Fruit fly (Drosophila melanogaster) whole organism, prepupa: Measurements from ENCODE around the gene CG12947.

ENCODE experiments used
- CG10669 ChIP-seq: fragments of 200-800 bp; sonication (Bioruptor generic); optimal IDR thresholded peaks from 3 replicates; lab custom pipeline; 2018; ENCODE audit warnings: missing biosample characterization, mild to moderate bottlenecking, missing genetic modification characterization, moderate library complexity
- CG11762 ChIP-seq: fragments of 200-800 bp; sonication (Bioruptor generic); optimal IDR thresholded peaks from 3 replicates; lab custom pipeline; 2016; ENCODE audit warnings: missing biosample characterization, missing genetic modification characterization; ENCODE audit not compliant: insufficient read depth
- CG11902 ChIP-seq: fragments of 200-800 bp; sonication (Bioruptor generic); optimal IDR thresholded peaks from 3 replicates; lab custom pipeline; 2016; ENCODE audit warnings: missing biosample characterization, missing genetic modification characterization
- CG15336 ChIP-seq: fragments of 200-800 bp; sonication (Bioruptor generic); IDR thresholded peaks from 2 replicates; pipeline ENCODE4 v1.3.6; 2022; ENCODE audit warnings: missing biosample characterization, missing genetic modification characterization
- CG1621 ChIP-seq: fragments of 200-800 bp; sonication (Bioruptor generic); optimal IDR thresholded peaks from 3 replicates; lab custom pipeline; 2018; ENCODE audit warnings: missing biosample characterization, mild to moderate bottlenecking, missing genetic modification characterization
- CG16779 ChIP-seq: fragments of 200-800 bp; sonication (Bioruptor generic); optimal IDR thresholded peaks from 3 replicates; lab custom pipeline; 2017; ENCODE audit warnings: missing biosample characterization, mild to moderate bottlenecking, missing genetic modification characterization
- CG3032 ChIP-seq: fragments of 200-800 bp; optimal IDR thresholded peaks from 2 replicates; lab custom pipeline; 2019; ENCODE audit warnings: missing biosample characterization, mild to moderate bottlenecking, missing genetic modification characterization, moderate library complexity
- CG31627 ChIP-seq: fragments of 200-800 bp; sonication (Bioruptor generic); optimal IDR thresholded peaks from 3 replicates; lab custom pipeline; 2016; ENCODE audit warnings: missing biosample characterization, missing genetic modification characterization
- CG32006 ChIP-seq: fragments of 200-800 bp; sonication (Bioruptor generic); optimal IDR thresholded peaks from 3 replicates; lab custom pipeline; 2017; ENCODE audit warnings: missing biosample characterization, mild to moderate bottlenecking, missing genetic modification characterization
- CG34406 ChIP-seq: fragments of 200-800 bp; sonication (Bioruptor generic); optimal IDR thresholded peaks from 3 replicates; lab custom pipeline; 2016; ENCODE audit warnings: missing biosample characterization, missing genetic modification characterization
- CG4318 ChIP-seq: fragments of 200-800 bp; sonication (Bioruptor generic); optimal IDR thresholded peaks from 3 replicates; lab custom pipeline; 2017; ENCODE audit warnings: missing biosample characterization, mild to moderate bottlenecking, missing genetic modification characterization
- CG6276 ChIP-seq: fragments of 200-800 bp; sonication (Bioruptor generic); optimal IDR thresholded peaks from 2 replicates; lab custom pipeline; 2017; ENCODE audit warnings: missing biosample characterization, mild to moderate bottlenecking, missing genetic modification characterization
- CG6792 ChIP-seq: fragments of 200-800 bp; sonication (Bioruptor generic); optimal IDR thresholded peaks from 3 replicates; lab custom pipeline; 2016; ENCODE audit warnings: missing biosample characterization, missing genetic modification characterization
- CG6808 ChIP-seq: fragments of 200-800 bp; sonication (Bioruptor generic); optimal IDR thresholded peaks from 3 replicates; lab custom pipeline; 2017; ENCODE audit warnings: missing biosample characterization, missing genetic modification characterization, mild to moderate bottlenecking, moderate library complexity, missing genetic modification reagents
- CG7368 ChIP-seq: fragments of 200-800 bp; sonication (Bioruptor generic); optimal IDR thresholded peaks from 3 replicates; lab custom pipeline; 2016; ENCODE audit warnings: missing biosample characterization, missing genetic modification characterization
- CG8119 ChIP-seq: fragments of 200-800 bp; sonication (Bioruptor generic); IDR thresholded peaks from 3 replicates; pipeline ENCODE4 v1.3.6; 2022; ENCODE audit warnings: missing biosample characterization, missing genetic modification characterization
- CG8319 ChIP-seq: fragments of 200-800 bp; sonication (Bioruptor generic); optimal IDR thresholded peaks from 3 replicates; lab custom pipeline; 2016; ENCODE audit warnings: missing biosample characterization, missing genetic modification characterization
- CG8632 ChIP-seq: fragments of 200-800 bp; sonication (Bioruptor generic); optimal IDR thresholded peaks from 3 replicates; lab custom pipeline; 2016; ENCODE audit warnings: missing biosample characterization, missing genetic modification characterization
- CG9139 ChIP-seq: fragments of 200-800 bp; sonication (Bioruptor generic); optimal IDR thresholded peaks from 3 replicates; lab custom pipeline; 2017; ENCODE audit warnings: missing biosample characterization, mild to moderate bottlenecking, missing genetic modification characterization
- Eip75B ChIP-seq: fragments of 200-800 bp; sonication (Bioruptor generic); optimal IDR thresholded peaks from 3 replicates; lab custom pipeline; 2016; ENCODE audit warnings: missing biosample characterization, missing genetic modification characterization
- Eip78C ChIP-seq: fragments of 200-800 bp; sonication (Bioruptor generic); peaks from one replicate; lab custom pipeline; 2016; ENCODE audit warnings: missing biosample characterization, missing genetic modification characterization
- Eip93F ChIP-seq: fragments of 200-800 bp; sonication (Bioruptor generic); optimal IDR thresholded peaks from 2 replicates; lab custom pipeline; 2016; ENCODE audit warnings: missing biosample characterization, mild to moderate bottlenecking, missing genetic modification characterization
- Ets96B ChIP-seq: fragments of 200-800 bp; optimal IDR thresholded peaks from 2 replicates; lab custom pipeline; 2019; ENCODE audit warnings: missing biosample characterization, mild to moderate bottlenecking, missing genetic modification characterization, moderate library complexity
- Hr38 ChIP-seq: sonication (Bioruptor generic); optimal IDR thresholded peaks from 2 replicates; lab custom pipeline; 2016; ENCODE audit warnings: missing biosample characterization, missing genetic modification characterization
- Hr39 ChIP-seq: fragments of 200-800 bp; sonication (Bioruptor generic); optimal IDR thresholded peaks from 2 replicates; lab custom pipeline; 2016; ENCODE audit warnings: missing biosample characterization, missing genetic modification characterization
- Lpt ChIP-seq: fragments of 200-800 bp; sonication (Bioruptor generic); optimal IDR thresholded peaks from 3 replicates; lab custom pipeline; 2016; ENCODE audit warnings: missing biosample characterization, missing genetic modification characterization
- Met ChIP-seq: fragments of 200-800 bp; sonication (Bioruptor generic); optimal IDR thresholded peaks from 3 replicates; lab custom pipeline; 2016; ENCODE audit warnings: missing biosample characterization, missing genetic modification characterization
- Sox102F ChIP-seq: fragments of 200-800 bp; sonication (Bioruptor generic); optimal IDR thresholded peaks from 2 replicates; lab custom pipeline; 2016; ENCODE audit warnings: missing biosample characterization, mild to moderate bottlenecking, missing genetic modification characterization
- Sox15 ChIP-seq: fragments of 200-800 bp; sonication (Bioruptor generic); optimal IDR thresholded peaks from 3 replicates; lab custom pipeline; 2016; ENCODE audit warnings: missing biosample characterization, missing genetic modification characterization
- achi ChIP-seq: fragments of 200-800 bp; sonication (Bioruptor generic); optimal IDR thresholded peaks from 3 replicates; lab custom pipeline; 2016; ENCODE audit warnings: missing biosample characterization, missing genetic modification characterization
- acj6 ChIP-seq: fragments of 200-800 bp; sonication (Bioruptor generic); optimal IDR thresholded peaks from 3 replicates; lab custom pipeline; 2016; ENCODE audit warnings: missing biosample characterization, missing genetic modification characterization
- dsx ChIP-seq: fragments of 200-800 bp; optimal IDR thresholded peaks from 3 replicates; lab custom pipeline; 2019; ENCODE audit warnings: missing biosample characterization, mild to moderate bottlenecking, missing genetic modification characterization, moderate library complexity; ENCODE audit not compliant: poor library complexity, severe bottlenecking
- eg ChIP-seq: fragments of 200-800 bp; sonication (Bioruptor generic); IDR thresholded peaks from 3 replicates; pipeline ENCODE4 v1.3.6; 2022; ENCODE audit warnings: missing biosample characterization, missing genetic modification characterization
- esn ChIP-seq: fragments of 200-800 bp; sonication (Bioruptor generic); optimal IDR thresholded peaks from 2 replicates; lab custom pipeline; 2016; ENCODE audit warnings: missing biosample characterization, mild to moderate bottlenecking, missing genetic modification characterization, moderate library complexity
- fd59A ChIP-seq: fragments of 200-800 bp; sonication (Bioruptor generic); optimal IDR thresholded peaks from 2 replicates; lab custom pipeline; 2017; ENCODE audit warnings: missing biosample characterization, mild to moderate bottlenecking, missing genetic modification characterization, missing genetic modification reagents
- fd85E ChIP-seq: fragments of 200-800 bp; sonication (Bioruptor generic); optimal IDR thresholded peaks from 3 replicates; lab custom pipeline; 2016; ENCODE audit warnings: missing biosample characterization, missing genetic modification characterization
- net ChIP-seq: fragments of 200-800 bp; sonication (Bioruptor generic); optimal IDR thresholded peaks from 3 replicates; lab custom pipeline; 2016; ENCODE audit warnings: missing biosample characterization, missing genetic modification characterization
- pdm3 ChIP-seq: fragments of 200-800 bp; sonication (Bioruptor generic); optimal IDR thresholded peaks from 3 replicates; lab custom pipeline; 2016; ENCODE audit warnings: missing biosample characterization, missing genetic modification characterization
- salr ChIP-seq, 2 experiments: fragments of 200-800 bp; sonication (Bioruptor generic); optimal IDR thresholded peaks; 3 replicates each; lab custom pipeline; 2016 to 2018; ENCODE audit warnings: missing biosample characterization in 2 of 2, missing genetic modification characterization in 2 of 2, mild to moderate bottlenecking in 1 of 2
- ss ChIP-seq, 2 experiments: fragments of 200-800 bp; sonication (Bioruptor generic); optimal IDR thresholded peaks; 2 replicates in 1 of 2; 3 replicates in 1 of 2; lab custom pipeline; 2017 to 2018; ENCODE audit warnings: mild to moderate bottlenecking in 2 of 2, missing biosample characterization in 2 of 2, missing genetic modification characterization in 2 of 2, moderate library complexity in 1 of 2
- topi ChIP-seq: fragments of 200-800 bp; sonication (Bioruptor generic); optimal IDR thresholded peaks from 3 replicates; lab custom pipeline; 2016; ENCODE audit warnings: missing biosample characterization, missing genetic modification characterization
- vri ChIP-seq: fragments of 200-800 bp; sonication (Bioruptor generic); optimal IDR thresholded peaks from 3 replicates; lab custom pipeline; 2016; ENCODE audit warnings: missing biosample characterization, mild to moderate bottlenecking, missing genetic modification characterization

Gene CG12947

DNA sequence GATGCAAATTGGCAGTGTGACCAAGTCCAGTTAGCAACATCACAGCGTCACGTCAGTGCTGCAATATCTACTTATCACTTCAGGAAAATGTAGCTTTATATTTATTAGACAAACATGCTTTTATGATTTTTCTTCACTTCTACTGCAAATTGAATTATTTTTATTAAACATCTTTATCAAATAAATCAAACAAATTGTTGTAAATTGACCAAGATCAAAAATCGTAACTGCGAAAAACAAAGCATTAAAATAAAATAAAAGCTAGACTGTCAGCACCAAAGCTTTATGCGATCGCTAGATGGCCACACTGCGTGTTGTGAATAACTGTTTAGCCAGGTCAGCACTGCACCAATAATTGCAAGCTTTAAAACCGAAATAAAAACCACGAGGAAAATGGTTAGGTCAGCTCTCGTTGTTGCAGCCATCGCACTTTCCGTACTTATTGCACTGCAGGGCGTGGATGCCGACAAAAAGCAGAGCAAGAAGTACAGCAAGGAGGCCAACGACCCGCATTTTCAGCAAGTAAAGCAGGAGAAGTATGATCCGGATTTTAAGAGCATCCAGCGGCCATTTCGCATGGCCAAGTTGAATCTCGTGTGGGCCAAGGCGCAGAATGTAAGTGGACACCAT lies 11.4 kb downstream of the CG12947 start, which contains the start of the genes CG12945 and CG8507 (continued):
- TF ChIP-seq CG11902 (GFP tag; lab: Kevin White, UChicago): peak; percentile 9
- no peak for TF ChIP-seq CG8319 (GFP tag; lab: Kevin White, UChicago)
- peak; percentile 58 for TF ChIP-seq CG3032 (tag; lab: Kevin White, UChicago)
- no peak for TF ChIP-seq dsx (GFP tag; lab: Kevin White, UChicago)
- no peak for TF ChIP-seq achi (GFP tag; lab: Kevin White, UChicago)
- no peak for TF ChIP-seq CG8632
- no peak for TF ChIP-seq Eip93F
- TF ChIP-seq eg (GFP tag; lab: Robert Waterston, UW): no peak
- no peak for TF ChIP-seq CG6276 (GFP tag; lab: Kevin White, UChicago)
- no peak for TF ChIP-seq CG32006 (GFP tag; lab: Kevin White, UChicago)
- no peak for TF ChIP-seq CG1621 (tag; lab: Kevin White, UChicago)
- peak; percentile 83 for TF ChIP-seq Eip78C (GFP tag; lab: Kevin White, UChicago)
- TF ChIP-seq net (GFP tag; lab: Kevin White, UChicago): no peak
- TF ChIP-seq CG4318: no peak
- TF ChIP-seq topi: peak; percentile 53
- no peak for TF ChIP-seq CG9139 (GFP tag; lab: Kevin White, UChicago)
- peak; percentile 38 for TF ChIP-seq Ets96B (tag; lab: Kevin White, UChicago)
- no peak for TF ChIP-seq CG6808 (GFP tag; lab: Kevin White, UChicago)
- peak; percentile 47 for TF ChIP-seq acj6 (GFP tag; lab: Kevin White, UChicago)
- no peak for TF ChIP-seq CG8119 (GFP tag; lab: Robert Waterston, UW)
- TF ChIP-seq CG7368 (GFP tag; lab: Kevin White, UChicago): no peak
- TF ChIP-seq CG11762 (GFP tag; lab: Kevin White, UChicago): no peak

DNA sequence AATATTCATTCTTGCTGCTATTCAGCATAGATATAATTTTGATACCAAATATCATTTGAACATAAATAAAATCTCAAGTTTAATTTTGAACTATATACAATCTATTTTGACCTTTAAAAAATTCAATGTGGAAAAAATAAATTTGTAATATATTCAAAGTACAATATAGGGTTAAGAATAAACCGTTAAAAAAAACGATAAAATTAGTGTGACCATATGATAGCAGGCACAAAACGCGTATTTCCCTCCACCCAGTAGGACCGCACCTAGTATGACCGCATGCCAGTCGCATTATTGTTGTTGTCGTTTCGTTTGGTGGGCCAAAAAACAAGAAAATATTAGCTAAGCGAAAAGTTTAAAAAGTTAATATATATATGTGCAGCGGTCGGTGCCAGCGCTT lies 13.2 kb downstream of the CG12947 start, which contains the start of gene CG8516:
Gene CG8516, plus strand, starts transcription at position 278 of the 400 bp plus-strand sequence.
- TF ChIP-seq fd59A (GFP tag; lab: Kevin White, UChicago) (no peak), CG11902 (GFP tag; lab: Kevin White, UChicago) (no peak), acj6 (GFP tag; lab: Kevin White, UChicago) (peak; percentile 11), CG31627 (GFP tag; lab: Kevin White, UChicago) (peak; percentile 19), esn (GFP tag; lab: Kevin White, UChicago) (peak; percentile 41), Met (GFP tag; lab: Kevin White, UChicago) (no peak), eg (GFP tag; lab: Robert Waterston, UW) (peak; percentile 25; the same call in 1 of the 3 replicates), Eip78C (GFP tag; lab: Kevin White, UChicago) (peak; percentile 79), CG16779 (tag; lab: Kevin White, UChicago) (no peak), CG15336 (GFP tag; lab: Robert Waterston, UW) (peak; percentile 70), CG8119 (GFP tag; lab: Robert Waterston, UW) (peak; percentile 61; the same call in 2 of the 3 replicates)

DNA sequence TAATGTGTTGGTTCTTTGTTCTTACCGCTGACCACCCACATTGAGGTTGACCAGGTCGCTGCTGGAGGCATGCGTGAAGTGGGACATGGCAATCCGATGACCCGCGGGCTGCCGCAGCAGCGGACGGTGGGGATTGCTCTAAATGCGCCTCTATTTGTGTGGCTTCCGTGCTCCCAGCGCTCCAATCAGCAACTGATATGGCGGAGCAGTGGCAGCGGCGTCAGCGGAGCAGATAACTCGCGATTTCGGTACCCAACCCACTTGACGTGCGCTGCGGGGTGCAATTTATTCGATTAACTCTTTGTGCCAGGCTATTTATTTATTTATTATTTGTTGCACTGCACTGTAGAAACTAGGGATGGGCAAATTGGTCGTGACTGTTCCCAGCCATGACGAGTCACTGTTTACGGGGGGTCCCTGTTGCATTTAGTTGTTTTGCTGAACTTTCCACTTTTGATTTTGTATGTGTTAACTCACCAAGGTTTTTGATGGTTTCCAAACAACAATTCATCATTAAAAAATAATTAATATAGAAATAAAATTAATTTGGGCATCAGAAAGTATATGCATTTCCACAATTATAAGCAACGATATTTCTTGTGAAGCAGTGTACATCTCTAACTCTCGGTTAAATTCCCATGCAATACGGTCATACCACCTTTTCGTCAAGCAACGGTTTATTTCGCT lies 20.9 kb downstream of the CG12947 start, which contains the start of the genes CG9467 and CG8526:
Gene CG9467, minus strand, starts transcription at position 383 of the 687 bp plus-strand sequence.
Gene CG8526, plus strand, starts transcription at position 637 of the 687 bp plus-strand sequence.
- TF ChIP-seq vri (GFP tag; lab: Kevin White, UChicago): no peak
- TF ChIP-seq CG11762 (GFP tag; lab: Kevin White, UChicago): no peak
- TF ChIP-seq CG11902 (GFP tag; lab: Kevin White, UChicago): peak; percentile 49
- no peak for TF ChIP-seq topi
- no peak for TF ChIP-seq CG6808 (GFP tag; lab: Kevin White, UChicago)
- TF ChIP-seq pdm3: no peak
- no peak for TF ChIP-seq Hr38 (GFP tag; lab: Kevin White, UChicago)
- TF ChIP-seq CG10669 (GFP tag; lab: Kevin White, UChicago): no peak
- TF ChIP-seq acj6 (GFP tag; lab: Kevin White, UChicago): peak; percentile 59
- TF ChIP-seq Sox102F (GFP tag; lab: Kevin White, UChicago): no peak
- TF ChIP-seq CG9139 (GFP tag; lab: Kevin White, UChicago): no peak
- no peak for TF ChIP-seq salr (GFP tag; optimal IDR thresholded peaks at IDR 0.05; lab: Kevin White, UChicago)
- TF ChIP-seq CG3032 (tag; lab: Kevin White, UChicago): peak; percentile 64
- peak; percentile 42 for TF ChIP-seq CG6792 (GFP tag; lab: Kevin White, UChicago)
- TF ChIP-seq ss (GFP tag; optimal IDR thresholded peaks at IDR 0.05; lab: Kevin White, UChicago): no peak
- TF ChIP-seq CG8319 (GFP tag; lab: Kevin White, UChicago): no peak
- TF ChIP-seq Sox15 (GFP tag; lab: Kevin White, UChicago): peak; percentile 58
- TF ChIP-seq Ets96B (tag; lab: Kevin White, UChicago): peak; percentile 50
- TF ChIP-seq CG7368 (GFP tag; lab: Kevin White, UChicago): no peak
- no peak for TF ChIP-seq Lpt (GFP tag; lab: Kevin White, UChicago)
- TF ChIP-seq eg (GFP tag; lab: Robert Waterston, UW): peak; percentile 47; the same call in 1 of the 3 replicates
- no peak for TF ChIP-seq fd85E (GFP tag; lab: Kevin White, UChicago)
- TF ChIP-seq CG32006 (GFP tag; lab: Kevin White, UChicago): no peak
- TF ChIP-seq Eip78C (GFP tag; lab: Kevin White, UChicago): peak; percentile 83
- peak; percentile 60 for TF ChIP-seq CG34406 (GFP tag; lab: Kevin White, UChicago)
- no peak for TF ChIP-seq Eip75B (GFP tag; lab: Kevin White, UChicago)
- TF ChIP-seq Hr39 (GFP tag; lab: Kevin White, UChicago): peak; percentile 52
